Worm (Caenorhabditis elegans) whole organism, mixed stage, embryonic: ENCODE measurements around the gene R07E3.7.

Experiments used
- M03D4.4 ChIP-seq: sonication (generic microtip); optimal IDR thresholded peaks from 2 replicates; lab custom pipeline; 2017; ENCODE audit warnings: mild to moderate bottlenecking, missing genetic modification characterization, missing compliant biosample characterization
- bed-3 ChIP-seq: fragments of 200-800 bp; sonication (Bioruptor generic); optimal IDR thresholded peaks from 3 replicates; lab custom pipeline; 2018; ENCODE audit warnings: mild to moderate bottlenecking, missing genetic modification characterization, moderate library complexity, missing compliant biosample characterization
- ceh-39 ChIP-seq: fragments of 150-350 bp; optimal IDR thresholded peaks from 2 replicates; lab custom pipeline; 2014; ENCODE audit warnings: missing biosample characterization, missing genetic modification characterization
- ceh-43 ChIP-seq: fragments of 200-800 bp; sonication (Bioruptor generic); optimal IDR thresholded peaks from 2 replicates; lab custom pipeline; 2018; ENCODE audit warnings: mild to moderate bottlenecking, missing genetic modification characterization, moderate library complexity, missing compliant biosample characterization
- ces-1 ChIP-seq: fragments of 150-350 bp; optimal IDR thresholded peaks from 2 replicates; lab custom pipeline; 2014; ENCODE audit warnings: missing biosample characterization, missing genetic modification reagents, missing genetic modification characterization
- cnd-1 ChIP-seq: fragments of 200-800 bp; sonication (Bioruptor generic); optimal IDR thresholded peaks from 2 replicates; lab custom pipeline; 2018; ENCODE audit warnings: mild to moderate bottlenecking, missing genetic modification characterization, missing compliant biosample characterization
- drap-1 ChIP-seq: fragments of 200-800 bp; sonication (Bioruptor generic); optimal IDR thresholded peaks from 3 replicates; lab custom pipeline; 2018; ENCODE audit warnings: mild to moderate bottlenecking, missing genetic modification characterization, missing compliant biosample characterization
- elt-1 ChIP-seq: sonication (generic microtip); optimal IDR thresholded peaks from 2 replicates; lab custom pipeline; 2017; ENCODE audit warnings: missing genetic modification characterization, mild to moderate bottlenecking, missing compliant biosample characterization, antibody characterized with exemption, moderate library complexity, borderline replicate concordance; ENCODE audit not compliant: insufficient read depth
- flh-1 ChIP-seq: fragments of 200-800 bp; sonication (Bioruptor generic); optimal IDR thresholded peaks from 2 replicates; lab custom pipeline; 2018; ENCODE audit warnings: mild to moderate bottlenecking, missing genetic modification characterization, moderate library complexity, missing compliant biosample characterization
- ham-2 ChIP-seq: fragments of 200-800 bp; sonication (Bioruptor generic); optimal IDR thresholded peaks from 2 replicates; lab custom pipeline; 2018; ENCODE audit warnings: mild to moderate bottlenecking, missing genetic modification characterization, missing compliant biosample characterization
- lin-13 ChIP-seq: fragments of 150-350 bp; optimal IDR thresholded peaks from 2 replicates; lab custom pipeline; 2014; ENCODE audit warnings: missing biosample characterization, missing genetic modification characterization
- lin-32 ChIP-seq: fragments of 200-800 bp; sonication (Bioruptor generic); optimal IDR thresholded peaks from 2 replicates; lab custom pipeline; 2018; ENCODE audit warnings: mild to moderate bottlenecking, missing genetic modification characterization, missing compliant biosample characterization
- lsy-2 ChIP-seq: fragments of 150-350 bp; optimal IDR thresholded peaks from 2 replicates; lab custom pipeline; 2014; ENCODE audit warnings: missing biosample characterization, missing genetic modification characterization
- nhr-2 ChIP-seq: fragments of 150-350 bp; optimal IDR thresholded peaks from 2 replicates; lab custom pipeline; 2014; ENCODE audit warnings: missing biosample characterization, missing genetic modification characterization
- nhr-237 ChIP-seq: fragments of 150-350 bp; optimal IDR thresholded peaks from 2 replicates; lab custom pipeline; 2014; ENCODE audit warnings: missing biosample characterization, missing genetic modification characterization
- nhr-28 ChIP-seq: fragments of 150-350 bp; optimal IDR thresholded peaks from 2 replicates; lab custom pipeline; 2014; ENCODE audit warnings: missing biosample characterization, missing genetic modification characterization
- nhr-76 ChIP-seq: sonication (generic microtip); optimal IDR thresholded peaks from 2 replicates; lab custom pipeline; 2017; ENCODE audit warnings: missing biosample characterization, missing genetic modification characterization
- sem-2 ChIP-seq: fragments of 200-800 bp; sonication (Bioruptor generic); optimal IDR thresholded peaks from 2 replicates; lab custom pipeline; 2018; ENCODE audit warnings: mild to moderate bottlenecking, missing genetic modification characterization, missing compliant biosample characterization
- unc-120 ChIP-seq: sonication (generic microtip); optimal IDR thresholded peaks from 2 replicates; lab custom pipeline; 2017; ENCODE audit warnings: missing genetic modification characterization, missing compliant biosample characterization; ENCODE audit not compliant: poor library complexity, severe bottlenecking
- unc-39 ChIP-seq: fragments of 150-350 bp; optimal IDR thresholded peaks from 2 replicates; lab custom pipeline; 2014; ENCODE audit warnings: missing biosample characterization, missing genetic modification characterization

Gene R07E3.7

DNA sequence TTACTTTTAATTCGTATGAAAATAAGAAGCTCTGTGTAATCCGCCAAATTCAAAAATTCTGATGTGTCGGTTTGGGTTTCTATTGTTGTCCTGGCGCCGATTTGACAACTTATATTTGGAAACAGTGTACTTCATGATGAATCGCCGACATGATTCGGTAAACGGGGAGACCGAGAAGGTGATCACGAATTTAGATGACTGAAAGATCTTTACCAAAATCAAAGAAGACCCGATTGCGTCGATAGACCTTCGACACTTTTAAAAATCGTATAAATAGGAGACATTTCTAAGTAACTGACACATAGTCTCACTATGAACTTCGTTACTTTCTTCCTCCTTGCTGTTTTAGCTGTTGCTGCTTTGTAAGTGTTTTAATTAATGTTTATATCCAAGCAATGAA, 53.1 kb downstream of the R07E3.7 start, which contains the start of gene fip-5:
Gene fip-5, plus strand, starts transcription at position 312 of the 400 bp plus-strand sequence.
- TF ChIP-seq sem-2 (no peak), nhr-2 (tag; lab: Kevin White, UChicago) (no peak), bed-3 (GFP tag; lab: Kevin White, UChicago) (no peak), nhr-76 (no peak)
- TF ChIP-seq, all 35 proteins: peak for 0

DNA sequence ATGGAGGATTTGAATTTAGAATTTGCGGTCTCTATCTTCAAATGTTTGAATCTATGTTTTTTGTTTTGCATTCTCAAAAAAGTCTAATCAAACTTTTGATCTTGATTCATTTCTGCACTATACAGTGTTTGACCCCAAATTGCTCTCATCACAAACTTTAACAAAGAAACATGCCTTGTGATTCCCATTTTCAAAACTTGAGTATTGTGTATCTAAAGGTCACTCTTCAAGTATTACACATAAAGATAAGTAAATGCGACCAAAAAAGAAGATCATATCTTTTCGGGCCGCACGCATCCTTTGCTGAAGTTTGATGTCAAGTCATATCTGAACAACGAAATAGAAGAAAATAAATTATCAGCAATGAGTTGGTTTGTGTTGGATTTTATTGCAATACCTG, 53.6 kb downstream of the R07E3.7 start:
- no peak for TF ChIP-seq lin-32 (GFP tag; lab: Kevin White, UChicago)
- no peak for TF ChIP-seq sem-2
- TF ChIP-seq ham-2 (GFP tag; lab: Kevin White, UChicago): no peak
- TF ChIP-seq ces-1 (GFP tag; lab: Kevin White, UChicago): no peak
- TF ChIP-seq cnd-1 (tag; lab: Kevin White, UChicago): no peak
- TF ChIP-seq unc-39: no peak
- no peak for TF ChIP-seq nhr-28 (tag; lab: Kevin White, UChicago)
- TF ChIP-seq ceh-39 (tag; lab: Kevin White, UChicago): no peak
- TF ChIP-seq, all 35 proteins: peak for 0

DNA sequence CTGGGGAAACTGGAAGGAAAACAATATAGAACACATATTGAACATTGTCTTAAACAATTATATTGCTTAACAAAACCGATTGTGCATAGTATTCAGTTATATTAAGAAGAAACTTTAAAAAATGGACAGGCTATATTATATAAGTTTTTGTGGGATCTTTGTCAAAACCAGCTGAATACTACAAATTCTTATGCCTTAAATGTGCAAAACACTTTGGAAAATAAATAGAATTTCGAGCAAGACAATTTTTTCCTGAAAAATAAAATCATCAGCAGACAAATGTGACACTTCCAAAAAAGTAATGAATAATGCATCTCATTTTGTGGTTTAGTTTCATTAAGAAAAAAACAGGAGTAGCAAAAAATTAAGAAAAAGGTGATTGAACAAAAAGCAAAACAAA, 58.1 kb downstream of the R07E3.7 start:
- TF ChIP-seq lin-13 (tag; lab: Kevin White, UChicago): no peak
- no peak for TF ChIP-seq ceh-43
- TF ChIP-seq nhr-237 (tag; lab: Kevin White, UChicago): no peak
- no peak for TF ChIP-seq unc-120 (tag; lab: Kevin White, UChicago)
- TF ChIP-seq drap-1 (GFP tag; lab: Kevin White, UChicago): no peak
- no peak for TF ChIP-seq flh-1 (GFP tag; lab: Kevin White, UChicago)
- TF ChIP-seq lsy-2 (tag; lab: Kevin White, UChicago): no peak
- no peak for TF ChIP-seq cnd-1 (tag; lab: Kevin White, UChicago)
- no peak for TF ChIP-seq elt-1 (tag; lab: Kevin White, UChicago)
- TF ChIP-seq ceh-39 (tag; lab: Kevin White, UChicago): no peak
- TF ChIP-seq M03D4.4 (tag; lab: Kevin White, UChicago): no peak
- TF ChIP-seq lin-32 (GFP tag; lab: Kevin White, UChicago): no peak
- TF ChIP-seq nhr-76: no peak
